Worm (Caenorhabditis elegans) whole organism, young adult: Measurements from ENCODE around the gene Y26G10.5.

Experiments used
- F39B2.1 ChIP-seq: fragments of 200-800 bp; sonication (Bioruptor generic); IDR thresholded peaks from 2 replicates; pipeline ENCODE4 v1.3.6; 2022; ENCODE audit warnings: missing genetic modification reagents, missing genetic modification characterization, missing compliant biosample characterization
- F49E8.2 ChIP-seq: sonication (generic microtip); optimal IDR thresholded peaks from 3 replicates; lab custom pipeline; 2017; ENCODE audit warnings: missing genetic modification characterization, mild to moderate bottlenecking, missing compliant biosample characterization, antibody characterized with exemption, moderate library complexity; ENCODE audit not compliant: insufficient read depth
- athp-1 ChIP-seq: sonication (generic microtip); optimal IDR thresholded peaks from 2 replicates; lab custom pipeline; 2017; ENCODE audit warnings: mild to moderate bottlenecking, missing genetic modification characterization, missing compliant biosample characterization

- TF ChIP-seq F39B2.1 (no peak), athp-1 (tag; lab: Kevin White, UChicago) (no peak), F49E8.2 (tag; lab: Kevin White, UChicago) (no peak)
These were observed 27.7 kb upstream of the Y26G10.5 start for ce11 chrV:17728336-17728735.
